Worm (Caenorhabditis elegans) whole organism, L4 larva: ENCODE measurements around the gene acs-10.

Experiments
- R02D3.7 ChIP-seq: fragments of 150-350 bp; sonication (generic microtip); optimal IDR thresholded peaks from 3 replicates; lab custom pipeline; 2014; ENCODE audit warnings: missing biosample characterization, missing genetic modification characterization
- aly-2 ChIP-seq: sonication (generic microtip); optimal IDR thresholded peaks from 2 replicates; lab custom pipeline; 2018; ENCODE audit warnings: missing biosample characterization, missing genetic modification characterization
- dpl-1 ChIP-seq: fragments of 150-350 bp; optimal IDR thresholded peaks from 2 replicates; lab custom pipeline; 2014; ENCODE audit warnings: missing biosample characterization, missing genetic modification reagents, missing genetic modification characterization
- dve-1 ChIP-seq: sonication (generic microtip); optimal IDR thresholded peaks from 2 replicates; lab custom pipeline; 2017; ENCODE audit warnings: antibody characterized with exemption, mild to moderate bottlenecking, missing genetic modification characterization, missing compliant biosample characterization; ENCODE audit not compliant: insufficient read depth
- hlh-30 ChIP-seq: sonication (generic microtip); optimal IDR thresholded peaks from 2 replicates; lab custom pipeline; 2017; ENCODE audit warnings: antibody characterized with exemption, mild to moderate bottlenecking, missing genetic modification characterization, missing compliant biosample characterization; ENCODE audit not compliant: insufficient read depth
- mdt-29 ChIP-seq: fragments of 200-800 bp; sonication (Bioruptor generic); IDR thresholded peaks from 2 replicates; pipeline ENCODE4 v1.3.6; 2022; ENCODE audit warnings: missing genetic modification reagents, missing genetic modification characterization, missing compliant biosample characterization
- nhr-11 ChIP-seq: fragments of 150-350 bp; optimal IDR thresholded peaks from 2 replicates; lab custom pipeline; 2014; ENCODE audit warnings: missing biosample characterization, missing genetic modification characterization
- nhr-28 ChIP-seq: fragments of 150-350 bp; optimal IDR thresholded peaks from 2 replicates; lab custom pipeline; 2014; ENCODE audit warnings: missing biosample characterization, missing genetic modification characterization
- nhr-76 ChIP-seq: fragments of 150-350 bp; optimal IDR thresholded peaks from 2 replicates; lab custom pipeline; 2014; ENCODE audit warnings: missing biosample characterization, missing genetic modification characterization
- nhr-77 ChIP-seq: fragments of 150-350 bp; optimal IDR thresholded peaks from 2 replicates; lab custom pipeline; 2014; ENCODE audit warnings: missing biosample characterization, missing genetic modification characterization
- skn-1 ChIP-seq: fragments of 150-350 bp; optimal IDR thresholded peaks from 2 replicates; lab custom pipeline; 2014; ENCODE audit warnings: missing biosample characterization, missing genetic modification characterization
- unc-39 ChIP-seq: sonication (generic microtip); optimal IDR thresholded peaks from 2 replicates; lab custom pipeline; 2017; ENCODE audit warnings: missing biosample characterization, missing genetic modification characterization

DNA sequence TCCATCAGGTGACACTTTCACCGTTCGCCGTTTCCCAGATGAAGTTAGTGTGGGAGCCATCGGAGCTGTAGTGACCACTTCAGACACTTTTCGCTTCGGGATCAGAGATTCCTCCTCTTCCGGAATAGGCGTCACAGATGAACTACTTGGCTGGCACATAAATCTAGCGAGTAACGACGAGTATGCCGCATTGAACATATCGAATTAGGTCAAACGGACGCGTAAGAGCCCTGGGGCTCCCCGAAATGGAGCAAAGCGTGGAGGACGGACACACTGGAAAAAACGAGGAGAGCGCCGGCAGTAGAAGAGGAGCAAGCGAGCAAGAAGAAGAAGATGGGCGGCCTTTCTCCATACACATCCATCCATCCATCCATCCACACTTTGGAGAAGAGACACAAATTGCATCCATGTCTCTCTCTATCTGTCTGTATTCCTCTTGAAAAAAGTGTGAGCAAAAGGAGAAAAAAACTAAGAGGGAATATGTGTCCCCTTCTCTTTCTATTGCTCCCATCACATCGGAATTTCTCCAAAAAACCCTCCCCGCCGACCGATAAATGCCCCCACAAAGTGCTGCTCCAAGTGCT is 19.9 kb upstream of the acs-10 start:
- no peak for TF ChIP-seq nhr-77 (tag; lab: Kevin White, UChicago)
- no peak for TF ChIP-seq unc-39 (tag; lab: Kevin White, UChicago)
- TF ChIP-seq R02D3.7 (tag; lab: Kevin White, UChicago) = no peak
- no peak for TF ChIP-seq nhr-28 (tag; lab: Kevin White, UChicago)
- no peak for TF ChIP-seq nhr-11 (tag; lab: Kevin White, UChicago)
- no peak for TF ChIP-seq skn-1 (tag; lab: Kevin White, UChicago)
- TF ChIP-seq dve-1 (tag; lab: Kevin White, UChicago) = no peak
- TF ChIP-seq hlh-30 = no peak
- no peak for TF ChIP-seq dpl-1 (GFP tag; lab: Kevin White, UChicago)
- TF ChIP-seq aly-2 (tag; lab: Kevin White, UChicago) = no peak
- no peak for TF ChIP-seq mdt-29 (GFP tag; lab: Robert Waterston, UW)
- TF ChIP-seq nhr-76 (tag; lab: Kevin White, UChicago) = no peak
